Worm (Caenorhabditis elegans): ENCODE measurements around the gene ser-2.

- TF ChIP-seq lin-13 (GFP tag; optimal IDR thresholded peaks at IDR 0.05) (peak; percentile 58), nhr-90 (tag; optimal IDR thresholded peaks at IDR 0.05; ENCODE audit: poor library complexity) (peak; percentile 35), mep-1 (tag; optimal IDR thresholded peaks at IDR 0.05) (peak; percentile 37), vab-15 (tag; optimal IDR thresholded peaks at IDR 0.05) (no peak), nhr-28 (tag; optimal IDR thresholded peaks at IDR 0.05) (no peak), egl-13 (tag; optimal IDR thresholded peaks at IDR 0.05) (peak; percentile 1), snpc-4 (tag; optimal IDR thresholded peaks at IDR 0.05) (no peak)
These were observed 26.0 kb downstream of the ser-2 start for ce11 chrX:15276774-15277173.

Measured in whole organism, L1 larva.